Worm (Caenorhabditis elegans): ENCODE results near the gene ttr-9.

Gene ttr-9

ce11 chrIV:9511221-9511638 is 5.1 kb upstream of the ttr-9 start (continued):
- TF ChIP-seq T26A8.4 (GFP tag; IDR thresholded peaks at IDR 0.05) (peak; percentile 81), hlh-11 (tag; optimal IDR thresholded peaks at IDR 0.05) (peak; percentile 65), ceh-62 (tag; optimal IDR thresholded peaks at IDR 0.05) (no peak), mes-2 (tag; optimal IDR thresholded peaks at IDR 0.05; ENCODE audit: poor library complexity, severe bottlenecking) (peak; percentile 90), nhr-41 (GFP tag; IDR thresholded peaks at IDR 0.05) (no peak), tag-97 (GFP tag; IDR thresholded peaks at IDR 0.05) (no peak), nhr-76 (tag; optimal IDR thresholded peaks at IDR 0.05) (no peak), lim-7 (GFP tag; IDR thresholded peaks at IDR 0.05) (0 out of 2 replicates have a peak, but pooled peaks have one; percentile 26), ztf-11 (tag; optimal IDR thresholded peaks at IDR 0.05) (no peak), aha-1 (tag) (no peak), lin-1 (GFP tag; IDR thresholded peaks at IDR 0.05) (no peak), zfp-3 (GFP tag; conservative IDR thresholded peaks at IDR 0.05) (no peak), mxl-2 (GFP tag; conservative IDR thresholded peaks at IDR 0.05) (no peak), hif-1 (tag; optimal IDR thresholded peaks at IDR 0.05) (peak in 1 of 2 experiments; percentile 48), zip-11 (GFP tag; IDR thresholded peaks at IDR 0.05) (no peak), saeg-2 (GFP tag; IDR thresholded peaks at IDR 0.05) (0 out of 2 replicates have a peak, but pooled peaks have one; percentile 7), pqm-1 (tag; optimal IDR thresholded peaks at IDR 0.05) (no peak), spr-3 (GFP tag; optimal IDR thresholded peaks at IDR 0.05) (peak; percentile 59), ceh-82 (tag; optimal IDR thresholded peaks at IDR 0.05) (no peak), daf-19 (GFP tag; conservative IDR thresholded peaks at IDR 0.05) (no peak; the same call in 1 of the 2 replicates), zfp-2 (tag; optimal IDR thresholded peaks at IDR 0.05) (no peak), Y75B8A.6 (GFP tag; IDR thresholded peaks at IDR 0.05) (no peak), spr-1 (tag; optimal IDR thresholded peaks at IDR 0.05) (peak; percentile 27), ceh-28 (tag; optimal IDR thresholded peaks at IDR 0.05) (no peak), ceh-44 (GFP tag; IDR thresholded peaks at IDR 0.05) (no peak), zip-2 (tag; optimal IDR thresholded peaks at IDR 0.05) (peak; percentile 39), nhr-25 (tag; optimal IDR thresholded peaks at IDR 0.05; ENCODE audit: borderline replicate concordance, insufficient read depth) (peak; percentile 17), lin-13 (GFP tag; optimal IDR thresholded peaks at IDR 0.05) (peak; percentile 11), ZK337.2 (GFP tag; IDR thresholded peaks at IDR 0.05) (no peak), zag-1 (tag; optimal IDR thresholded peaks at IDR 0.05) (no peak), cey-2 (tag; optimal IDR thresholded peaks at IDR 0.05; ENCODE audit: borderline replicate concordance, insufficient read depth) (no peak), daf-16 (GFP tag; optimal IDR thresholded peaks at IDR 0.05) (peak; percentile 5 to 13), daf-16 (tag; optimal IDR thresholded peaks at IDR 0.05) (peak; percentile 25), mep-1 (tag; optimal IDR thresholded peaks at IDR 0.05) (peak; percentile 90), mdt-29 (GFP tag; IDR thresholded peaks at IDR 0.05) (0 out of 2 replicates have a peak, but pooled peaks have one; percentile 28), lin-38 (GFP tag; IDR thresholded peaks at IDR 0.05) (peak; percentile 76), nhr-42 (GFP tag; IDR thresholded peaks at IDR 0.05) (no peak), T20F7.1 (GFP tag; optimal IDR thresholded peaks at IDR 0.05) (peak; percentile 65), duxl-1 (tag; optimal IDR thresholded peaks at IDR 0.05; ENCODE audit: poor library complexity) (peak; percentile 62), vab-7 (GFP tag; IDR thresholded peaks at IDR 0.05) (no peak; the same call in 1 of the 2 replicates), daf-8 (GFP tag; IDR thresholded peaks at IDR 0.05) (no peak), arid-1 (GFP tag; conservative IDR thresholded peaks at IDR 0.05) (peak; percentile 61; the same call in 1 of the 2 replicates), Y105C5A.15 (GFP tag; IDR thresholded peaks at IDR 0.05) (0 out of 2 replicates have a peak, but pooled peaks have one; percentile 13), fos-1 (tag; optimal IDR thresholded peaks at IDR 0.05) (no peak), daf-12 (tag; optimal IDR thresholded peaks at IDR 0.05) (no peak), Y5F2A.4 (GFP tag; optimal IDR thresholded peaks at IDR 0.05) (no peak), ctbp-1 (GFP tag; IDR thresholded peaks at IDR 0.05) (no peak; the same call in none of the 2 replicates), mdl-1 (tag; optimal IDR thresholded peaks at IDR 0.05) (peak in 1 of 2 experiments; percentile 71), lin-15B (tag; optimal IDR thresholded peaks at IDR 0.05) (no peak), unc-62 (GFP tag; optimal IDR thresholded peaks at IDR 0.05 in 1 of 2) (peak in 1 of 2 experiments; percentile 86), unc-62 (tag; optimal IDR thresholded peaks at IDR 0.05) (no peak)

Measured in whole organism, L4 larva.